Worm (Caenorhabditis elegans) whole organism, early embryonic: ENCODE measurements around the gene F36H12.5.

Source experiments
- sea-1 ChIP-seq: fragments of 200-800 bp; sonication (Bioruptor generic); conservative IDR thresholded peaks from 2 replicates; pipeline ENCODE4 v1.3.6; 2022; ENCODE audit warnings: missing genetic modification characterization, missing compliant biosample characterization
- tbx-37 ChIP-seq: fragments of 200-800 bp; sonication (Bioruptor generic); conservative IDR thresholded peaks from 2 replicates; pipeline ENCODE4 v1.3.6; 2022; ENCODE audit warnings: missing genetic modification reagents, missing genetic modification characterization, missing compliant biosample characterization

ce11 chrIV:5281457-5281856 is 14.9 kb downstream of the F36H12.5 start:
- TF ChIP-seq sea-1 (GFP tag; lab: Robert Waterston, UW) (no peak), tbx-37 (GFP tag; lab: Robert Waterston, UW) (no peak)
